Worm (Caenorhabditis elegans) whole organism, L2 larva: ENCODE measurements around the gene fbxa-224.

Experiments
- C34F6.9 ChIP-seq: fragments of 150-350 bp; optimal IDR thresholded peaks from 2 replicates; lab custom pipeline; 2014; ENCODE audit warnings: missing biosample characterization, missing genetic modification characterization
- F13H6.1 ChIP-seq: sonication (generic microtip); optimal IDR thresholded peaks from 2 replicates; lab custom pipeline; 2016; ENCODE audit warnings: missing genetic modification characterization, missing compliant biosample characterization
- R02D3.7 ChIP-seq: fragments of 150-350 bp; optimal IDR thresholded peaks from 2 replicates; lab custom pipeline; 2014; ENCODE audit warnings: missing biosample characterization, missing genetic modification characterization
- alr-1 ChIP-seq: fragments of 150-350 bp; optimal IDR thresholded peaks from 2 replicates; lab custom pipeline; 2014; ENCODE audit warnings: missing biosample characterization, missing genetic modification characterization
- blmp-1 ChIP-seq: sonication (generic microtip); optimal IDR thresholded peaks from 2 replicates; lab custom pipeline; 2017; ENCODE audit warnings: missing genetic modification characterization, mild to moderate bottlenecking, missing compliant biosample characterization, antibody characterized with exemption, moderate library complexity; ENCODE audit not compliant: insufficient read depth
- ceh-16 ChIP-seq: fragments of 150-350 bp; optimal IDR thresholded peaks from 2 replicates; lab custom pipeline; 2014; ENCODE audit warnings: missing biosample characterization, missing genetic modification characterization
- ceh-82 ChIP-seq: fragments of 150-350 bp; optimal IDR thresholded peaks from 2 replicates; lab custom pipeline; 2014; ENCODE audit warnings: missing biosample characterization, missing genetic modification characterization
- elt-1 ChIP-seq: fragments of 150-350 bp; optimal IDR thresholded peaks from 2 replicates; lab custom pipeline; 2014; ENCODE audit warnings: missing biosample characterization, missing genetic modification characterization
- elt-3 ChIP-seq: sonication (generic microtip); optimal IDR thresholded peaks from 2 replicates; lab custom pipeline; 2017; ENCODE audit warnings: missing biosample characterization, missing genetic modification characterization
- fos-1 ChIP-seq: fragments of 150-350 bp; optimal IDR thresholded peaks from 2 replicates; lab custom pipeline; 2014; ENCODE audit warnings: missing biosample characterization, missing genetic modification characterization
- lin-11 ChIP-seq: fragments of 150-350 bp; sonication (generic microtip); optimal IDR thresholded peaks from 2 replicates; lab custom pipeline; 2014; ENCODE audit warnings: missing biosample characterization, missing genetic modification characterization, inconsistent platforms, mixed read lengths
- lin-13 ChIP-seq: fragments of 150-350 bp; optimal IDR thresholded peaks from 2 replicates; lab custom pipeline; 2014; ENCODE audit warnings: missing biosample characterization, missing genetic modification reagents, missing genetic modification characterization
- lin-39 ChIP-seq: fragments of 150-350 bp; optimal IDR thresholded peaks from 2 replicates; lab custom pipeline; 2014; ENCODE audit warnings: missing biosample characterization, missing genetic modification reagents, missing genetic modification characterization
- lsy-2 ChIP-seq, 2 experiments: fragments of 150-350 bp in 1 of 2; sonication (generic microtip) in 1 of 2; optimal IDR thresholded peaks; 2 replicates each; lab custom pipeline; 2014 to 2017; ENCODE audit warnings: missing biosample characterization in 2 of 2, missing genetic modification characterization in 2 of 2
- mab-5 ChIP-seq: fragments of 150-350 bp; optimal IDR thresholded peaks from 2 replicates; lab custom pipeline; 2014; ENCODE audit warnings: missing biosample characterization, missing genetic modification characterization
- nhr-11 ChIP-seq: fragments of 150-350 bp; optimal IDR thresholded peaks from 2 replicates; lab custom pipeline; 2014; ENCODE audit warnings: missing biosample characterization, missing genetic modification characterization
- nhr-12 ChIP-seq: fragments of 150-350 bp; optimal IDR thresholded peaks from 2 replicates; lab custom pipeline; 2014; ENCODE audit warnings: missing biosample characterization, missing genetic modification characterization
- nhr-129 ChIP-seq: fragments of 150-350 bp; optimal IDR thresholded peaks from 2 replicates; lab custom pipeline; 2014; ENCODE audit warnings: missing biosample characterization, missing genetic modification characterization
- nhr-21 ChIP-seq: fragments of 150-350 bp; optimal IDR thresholded peaks from 2 replicates; lab custom pipeline; 2014; ENCODE audit warnings: missing biosample characterization, missing genetic modification characterization
- nhr-23 ChIP-seq: fragments of 150-350 bp; optimal IDR thresholded peaks from 2 replicates; lab custom pipeline; 2014; ENCODE audit warnings: missing biosample characterization, missing genetic modification reagents, missing genetic modification characterization
- nhr-25 ChIP-seq: fragments of 150-350 bp; sonication (generic microtip); optimal IDR thresholded peaks from 3 replicates; lab custom pipeline; 2014; ENCODE audit warnings: missing biosample characterization, missing genetic modification characterization
- nhr-77 ChIP-seq: fragments of 150-350 bp; optimal IDR thresholded peaks from 2 replicates; lab custom pipeline; 2014; ENCODE audit warnings: missing biosample characterization, missing genetic modification characterization
- sem-4 ChIP-seq: fragments of 150-350 bp; optimal IDR thresholded peaks from 2 replicates; lab custom pipeline; 2014; ENCODE audit warnings: missing biosample characterization, missing genetic modification reagents, missing genetic modification characterization
- sma-3 ChIP-seq: sonication (generic microtip); optimal IDR thresholded peaks from 2 replicates; lab custom pipeline; 2016; ENCODE audit warnings: missing genetic modification reagents, missing genetic modification characterization, missing compliant biosample characterization
- sma-9 ChIP-seq, 2 experiments: fragments of 150-350 bp in 1 of 2; sonication (generic microtip) in 1 of 2; optimal IDR thresholded peaks; 2 replicates each; lab custom pipeline; 2014 to 2016; ENCODE audit warnings: missing genetic modification characterization in 2 of 2, mild to moderate bottlenecking in 1 of 2, missing biosample characterization in 1 of 2, missing compliant biosample characterization in 1 of 2, missing genetic modification reagents in 1 of 2, moderate library complexity in 1 of 2
- unc-39 ChIP-seq: fragments of 150-350 bp; optimal IDR thresholded peaks from 2 replicates; lab custom pipeline; 2014; ENCODE audit warnings: missing biosample characterization, missing genetic modification characterization
- unc-55 ChIP-seq: fragments of 150-350 bp; sonication (generic microtip); optimal IDR thresholded peaks from 3 replicates; lab custom pipeline; 2014; ENCODE audit warnings: missing biosample characterization, missing genetic modification reagents, missing genetic modification characterization
- unc-62 ChIP-seq: fragments of 150-350 bp; optimal IDR thresholded peaks from 2 replicates; lab custom pipeline; 2014; ENCODE audit warnings: missing biosample characterization, missing genetic modification reagents, missing genetic modification characterization
- zag-1 ChIP-seq: fragments of 150-350 bp; optimal IDR thresholded peaks from 2 replicates; lab custom pipeline; 2014; ENCODE audit warnings: missing biosample characterization, missing genetic modification characterization
- ztf-1 ChIP-seq: fragments of 200-800 bp; sonication (Bioruptor generic); conservative IDR thresholded peaks from 2 replicates; pipeline ENCODE4 v1.3.6; 2022; ENCODE audit warnings: missing genetic modification characterization, missing compliant biosample characterization
- ztf-11 ChIP-seq: sonication (generic microtip); optimal IDR thresholded peaks from 2 replicates; lab custom pipeline; 2017; ENCODE audit warnings: missing biosample characterization, missing genetic modification characterization

fbxa-224 gene

ce11 chrII:7548044-7548443, at the start of gene fbxa-224:
Gene fbxa-224, minus strand, starts transcription at chrII:7548144.
- TF ChIP-seq ztf-1 (no peak), sma-3 (GFP tag; lab: Kevin White, UChicago) (no peak), F13H6.1 (tag; lab: Kevin White, UChicago) (no peak), elt-3 (tag; lab: Kevin White, UChicago) (no peak), ztf-11 (tag; lab: Kevin White, UChicago) (no peak), unc-62 (GFP tag; lab: Kevin White, UChicago) (no peak), nhr-77 (tag; lab: Kevin White, UChicago) (no peak), nhr-25 (tag; lab: Kevin White, UChicago) (no peak), sma-9 (GFP tag; optimal IDR thresholded peaks at IDR 0.05; lab: Kevin White, UChicago) (no peak), sma-9 (tag; optimal IDR thresholded peaks at IDR 0.05; lab: Kevin White, UChicago) (no peak), blmp-1 (no peak), lin-13 (GFP tag; lab: Kevin White, UChicago) (no peak), nhr-23 (tag; lab: Kevin White, UChicago) (no peak), ceh-82 (tag; lab: Kevin White, UChicago) (no peak), lin-39 (tag; lab: Kevin White, UChicago) (no peak)
- TF ChIP-seq, all 48 proteins: peak for 0

ce11 chrII:7594812-7595211, 46.9 kb upstream of the fbxa-224 start, which contains the start of gene syd-1:
Gene syd-1, minus strand, starts transcription at chrII:7594912.
- TF ChIP-seq ztf-11 (tag; lab: Kevin White, UChicago) = no peak
- TF ChIP-seq nhr-11 (tag; lab: Kevin White, UChicago) = no peak

DNA sequence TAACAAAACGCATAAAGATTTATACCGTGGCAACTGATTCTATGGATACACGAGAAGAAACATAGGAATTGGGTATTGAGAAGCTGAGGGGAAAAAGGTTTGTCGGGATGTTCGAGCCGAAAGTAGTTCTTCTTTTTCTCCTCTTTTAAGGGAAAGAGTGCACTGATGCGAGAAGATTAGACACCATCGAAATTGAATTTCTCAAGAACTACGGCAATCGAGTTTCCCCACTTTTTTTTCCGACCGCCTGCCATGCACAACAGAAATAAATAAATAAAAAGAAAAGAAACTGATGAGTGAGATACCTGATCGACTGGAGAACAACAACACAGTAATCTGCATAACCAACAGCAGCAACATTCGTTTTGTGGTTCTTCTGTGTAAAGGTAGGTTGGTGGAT, 46.3 kb upstream of the fbxa-224 start:
- TF ChIP-seq nhr-23 (tag; lab: Kevin White, UChicago) = no peak
- peak; percentile 18 for TF ChIP-seq sma-9 (GFP tag; optimal IDR thresholded peaks at IDR 0.05; lab: Kevin White, UChicago)
- no peak for TF ChIP-seq sma-9 (tag; optimal IDR thresholded peaks at IDR 0.05; lab: Kevin White, UChicago)
- TF ChIP-seq, all 48 proteins: peak for 1

ce11 chrII:7593227-7593626, 45.3 kb upstream of the fbxa-224 start:
- peak; percentile 53 for TF ChIP-seq C34F6.9 (tag; lab: Kevin White, UChicago)
- peak; percentile 67 for TF ChIP-seq F13H6.1 (tag; lab: Kevin White, UChicago)
- peak; percentile 66 for TF ChIP-seq unc-55
- peak; percentile 46 for TF ChIP-seq nhr-129 (tag; lab: Kevin White, UChicago)
- TF ChIP-seq unc-62 (GFP tag; lab: Kevin White, UChicago) = no peak
- TF ChIP-seq mab-5 (tag; lab: Kevin White, UChicago) = peak; percentile 6
- TF ChIP-seq lin-11 = peak; percentile 38
- TF ChIP-seq nhr-77 (tag; lab: Kevin White, UChicago) = no peak
- TF ChIP-seq zag-1 = peak; percentile 83
- TF ChIP-seq sem-4 (tag; lab: Kevin White, UChicago) = peak; percentile 21
- peak; percentile 22 for TF ChIP-seq sma-9 (GFP tag; optimal IDR thresholded peaks at IDR 0.05; lab: Kevin White, UChicago)
- no peak for TF ChIP-seq sma-9 (tag; optimal IDR thresholded peaks at IDR 0.05; lab: Kevin White, UChicago)
- TF ChIP-seq fos-1 (tag; lab: Kevin White, UChicago) = no peak
- TF ChIP-seq ceh-16 (tag; lab: Kevin White, UChicago) = no peak
- peak in 1 of 2 experiments; percentile 35 for TF ChIP-seq lsy-2 (tag; optimal IDR thresholded peaks at IDR 0.05; lab: Kevin White, UChicago)
- TF ChIP-seq blmp-1 = no peak

- TF ChIP-seq nhr-21 (tag; lab: Kevin White, UChicago) = no peak
- TF ChIP-seq R02D3.7 (tag; lab: Kevin White, UChicago) = no peak
Observed at ce11 chrII:7588295-7588694, 40.4 kb upstream of the fbxa-224 start.

ce11 chrII:7583555-7583954, 35.6 kb upstream of the fbxa-224 start, which contains the start of gene mks-3:
Gene mks-3, minus strand, starts transcription at chrII:7583655.
- TF ChIP-seq lsy-2 (tag; optimal IDR thresholded peaks at IDR 0.05; lab: Kevin White, UChicago) (no peak), sma-3 (GFP tag; lab: Kevin White, UChicago) (no peak), alr-1 (tag; lab: Kevin White, UChicago) (no peak), nhr-12 (no peak), elt-1 (tag; lab: Kevin White, UChicago) (no peak), lin-11 (no peak), unc-39 (no peak), mab-5 (tag; lab: Kevin White, UChicago) (no peak)
